Worm (Caenorhabditis elegans): Measurements from ENCODE around the gene Y49F6B.13.

Y49F6B.13 gene

ce11 chrII:3436412-3436811, 35.1 kb downstream of the Y49F6B.13 start, which contains the start of gene skpo-2:
Gene skpo-2, minus strand, starts transcription at chrII:3436512.
- TF ChIP-seq W03F9.2 (tag; optimal IDR thresholded peaks at IDR 0.05) = no peak
- TF ChIP-seq dao-5 (tag; optimal IDR thresholded peaks at IDR 0.05) = no peak
- TF ChIP-seq him-1 (tag; optimal IDR thresholded peaks at IDR 0.05) = no peak

ce11 chrII:3434893-3435503, 36.5 kb downstream of the Y49F6B.13 start:
- TF ChIP-seq dao-5 (tag; optimal IDR thresholded peaks at IDR 0.05) (no peak), him-1 (tag; optimal IDR thresholded peaks at IDR 0.05) (no peak), W03F9.2 (tag; optimal IDR thresholded peaks at IDR 0.05) (no peak)

- TF ChIP-seq W03F9.2 (tag; optimal IDR thresholded peaks at IDR 0.05) = no peak
- no peak for TF ChIP-seq him-1 (tag; optimal IDR thresholded peaks at IDR 0.05)
- TF ChIP-seq dao-5 (tag; optimal IDR thresholded peaks at IDR 0.05) = no peak
Measured at ce11 chrII:3429400-3429799, 42.1 kb downstream of the Y49F6B.13 start, which contains the start of gene C16C8.18. Gene C16C8.18, plus strand, starts transcription at chrII:3429700.

- TF ChIP-seq dao-5 (tag; optimal IDR thresholded peaks at IDR 0.05) = no peak
- TF ChIP-seq W03F9.2 (tag; optimal IDR thresholded peaks at IDR 0.05) = no peak
- peak; percentile 84 for TF ChIP-seq him-1 (tag; optimal IDR thresholded peaks at IDR 0.05)
Measured at ce11 chrII:3428158-3428704, 43.3 kb downstream of the Y49F6B.13 start.

ce11 chrII:3425433-3425832, 46.1 kb downstream of the Y49F6B.13 start, which contains the start of gene nep-11:
Gene nep-11, minus strand, starts transcription at chrII:3425533.
- TF ChIP-seq dao-5 (tag; optimal IDR thresholded peaks at IDR 0.05) = no peak

ce11 chrII:3422938-3423337, 48.6 kb downstream of the Y49F6B.13 start:
- TF ChIP-seq him-1 (tag; optimal IDR thresholded peaks at IDR 0.05) (no peak), dao-5 (tag; optimal IDR thresholded peaks at IDR 0.05) (no peak), W03F9.2 (tag; optimal IDR thresholded peaks at IDR 0.05) (no peak)
